Worm (Caenorhabditis elegans) whole organism, mixed stage, embryonic: ENCODE data around the gene F36H1.11.

ENCODE experiments used
- M03D4.4 ChIP-seq: sonication (generic microtip); optimal IDR thresholded peaks from 2 replicates; lab custom pipeline; 2017; ENCODE audit warnings: mild to moderate bottlenecking, missing genetic modification characterization, missing compliant biosample characterization
- bed-3 ChIP-seq: fragments of 200-800 bp; sonication (Bioruptor generic); optimal IDR thresholded peaks from 3 replicates; lab custom pipeline; 2018; ENCODE audit warnings: mild to moderate bottlenecking, missing genetic modification characterization, moderate library complexity, missing compliant biosample characterization
- blmp-1 ChIP-seq: fragments of 150-350 bp; optimal IDR thresholded peaks from 2 replicates; lab custom pipeline; 2014; ENCODE audit warnings: missing biosample characterization, missing genetic modification characterization
- ceh-39 ChIP-seq: fragments of 150-350 bp; optimal IDR thresholded peaks from 2 replicates; lab custom pipeline; 2014; ENCODE audit warnings: missing biosample characterization, missing genetic modification characterization
- ceh-43 ChIP-seq: fragments of 200-800 bp; sonication (Bioruptor generic); optimal IDR thresholded peaks from 2 replicates; lab custom pipeline; 2018; ENCODE audit warnings: mild to moderate bottlenecking, missing genetic modification characterization, moderate library complexity, missing compliant biosample characterization
- ceh-83 ChIP-seq: fragments of 200-800 bp; sonication (Bioruptor generic); optimal IDR thresholded peaks from 2 replicates; lab custom pipeline; 2018; ENCODE audit warnings: mild to moderate bottlenecking, missing genetic modification characterization, missing compliant biosample characterization
- ces-1 ChIP-seq: fragments of 150-350 bp; optimal IDR thresholded peaks from 2 replicates; lab custom pipeline; 2014; ENCODE audit warnings: missing biosample characterization, missing genetic modification reagents, missing genetic modification characterization
- cnd-1 ChIP-seq: fragments of 200-800 bp; sonication (Bioruptor generic); optimal IDR thresholded peaks from 2 replicates; lab custom pipeline; 2018; ENCODE audit warnings: mild to moderate bottlenecking, missing genetic modification characterization, missing compliant biosample characterization
- drap-1 ChIP-seq: fragments of 200-800 bp; sonication (Bioruptor generic); optimal IDR thresholded peaks from 3 replicates; lab custom pipeline; 2018; ENCODE audit warnings: mild to moderate bottlenecking, missing genetic modification characterization, missing compliant biosample characterization
- elt-1 ChIP-seq: sonication (generic microtip); optimal IDR thresholded peaks from 2 replicates; lab custom pipeline; 2017; ENCODE audit warnings: missing genetic modification characterization, mild to moderate bottlenecking, missing compliant biosample characterization, antibody characterized with exemption, moderate library complexity, borderline replicate concordance; ENCODE audit not compliant: insufficient read depth
- elt-3 ChIP-seq: fragments of 150-350 bp; optimal IDR thresholded peaks from 2 replicates; lab custom pipeline; 2014; ENCODE audit warnings: missing biosample characterization, missing genetic modification characterization
- flh-1 ChIP-seq: fragments of 200-800 bp; sonication (Bioruptor generic); optimal IDR thresholded peaks from 2 replicates; lab custom pipeline; 2018; ENCODE audit warnings: mild to moderate bottlenecking, missing genetic modification characterization, moderate library complexity, missing compliant biosample characterization
- ham-2 ChIP-seq: fragments of 200-800 bp; sonication (Bioruptor generic); optimal IDR thresholded peaks from 2 replicates; lab custom pipeline; 2018; ENCODE audit warnings: mild to moderate bottlenecking, missing genetic modification characterization, missing compliant biosample characterization
- hlh-1 ChIP-seq: fragments of 150-350 bp; optimal IDR thresholded peaks from 2 replicates; lab custom pipeline; 2014; ENCODE audit warnings: missing biosample characterization, missing genetic modification reagents, missing genetic modification characterization
- lin-13 ChIP-seq: fragments of 150-350 bp; optimal IDR thresholded peaks from 2 replicates; lab custom pipeline; 2014; ENCODE audit warnings: missing biosample characterization, missing genetic modification characterization
- lin-32 ChIP-seq: fragments of 200-800 bp; sonication (Bioruptor generic); optimal IDR thresholded peaks from 2 replicates; lab custom pipeline; 2018; ENCODE audit warnings: mild to moderate bottlenecking, missing genetic modification characterization, missing compliant biosample characterization
- lsy-2 ChIP-seq: fragments of 150-350 bp; optimal IDR thresholded peaks from 2 replicates; lab custom pipeline; 2014; ENCODE audit warnings: missing biosample characterization, missing genetic modification characterization
- mab-5 ChIP-seq: fragments of 150-350 bp; optimal IDR thresholded peaks from 2 replicates; lab custom pipeline; 2014; ENCODE audit warnings: missing biosample characterization, missing genetic modification characterization
- mep-1 ChIP-seq: fragments of 150-350 bp; optimal IDR thresholded peaks from 2 replicates; lab custom pipeline; 2017; ENCODE audit warnings: missing biosample characterization, missing genetic modification reagents, missing genetic modification characterization, inconsistent platforms
- mls-2 ChIP-seq: sonication (generic microtip); optimal IDR thresholded peaks from 2 replicates; lab custom pipeline; 2016; ENCODE audit warnings: mild to moderate bottlenecking, missing genetic modification characterization, moderate library complexity, missing compliant biosample characterization
- nhr-12 ChIP-seq: fragments of 150-350 bp; optimal IDR thresholded peaks from 2 replicates; lab custom pipeline; 2014; ENCODE audit warnings: missing biosample characterization, missing genetic modification characterization
- nhr-2 ChIP-seq: fragments of 150-350 bp; optimal IDR thresholded peaks from 2 replicates; lab custom pipeline; 2014; ENCODE audit warnings: missing biosample characterization, missing genetic modification characterization
- nhr-237 ChIP-seq: fragments of 150-350 bp; optimal IDR thresholded peaks from 2 replicates; lab custom pipeline; 2014; ENCODE audit warnings: missing biosample characterization, missing genetic modification characterization
- nhr-28 ChIP-seq: fragments of 150-350 bp; optimal IDR thresholded peaks from 2 replicates; lab custom pipeline; 2014; ENCODE audit warnings: missing biosample characterization, missing genetic modification characterization
- nhr-76 ChIP-seq: sonication (generic microtip); optimal IDR thresholded peaks from 2 replicates; lab custom pipeline; 2017; ENCODE audit warnings: missing biosample characterization, missing genetic modification characterization
- pha-4 ChIP-seq: fragments of 150-350 bp; optimal IDR thresholded peaks from 2 replicates; lab custom pipeline; 2018; ENCODE audit warnings: missing biosample characterization, missing genetic modification reagents, missing genetic modification characterization
- sem-2 ChIP-seq: fragments of 200-800 bp; sonication (Bioruptor generic); optimal IDR thresholded peaks from 2 replicates; lab custom pipeline; 2018; ENCODE audit warnings: mild to moderate bottlenecking, missing genetic modification characterization, missing compliant biosample characterization
- snpc-4 ChIP-seq: fragments of 150-350 bp; optimal IDR thresholded peaks from 2 replicates; lab custom pipeline; 2014; ENCODE audit warnings: missing biosample characterization, missing genetic modification characterization
- sptf-1 ChIP-seq: sonication (generic microtip); optimal IDR thresholded peaks from 2 replicates; lab custom pipeline; 2017; ENCODE audit warnings: mild to moderate bottlenecking, missing genetic modification characterization, moderate library complexity, missing compliant biosample characterization
- tbx-8 ChIP-seq: fragments of 200-800 bp; sonication (Bioruptor generic); optimal IDR thresholded peaks from 2 replicates; lab custom pipeline; 2018; ENCODE audit warnings: mild to moderate bottlenecking, missing genetic modification characterization, moderate library complexity, missing compliant biosample characterization
- unc-120 ChIP-seq: sonication (generic microtip); optimal IDR thresholded peaks from 2 replicates; lab custom pipeline; 2017; ENCODE audit warnings: missing genetic modification characterization, missing compliant biosample characterization; ENCODE audit not compliant: poor library complexity, severe bottlenecking
- unc-39 ChIP-seq: fragments of 150-350 bp; optimal IDR thresholded peaks from 2 replicates; lab custom pipeline; 2014; ENCODE audit warnings: missing biosample characterization, missing genetic modification characterization
- unc-62 ChIP-seq: fragments of 150-350 bp; optimal IDR thresholded peaks from 2 replicates; lab custom pipeline; 2014; ENCODE audit warnings: missing biosample characterization, missing genetic modification reagents, missing genetic modification characterization
- zip-8 ChIP-seq: fragments of 150-350 bp; optimal IDR thresholded peaks from 2 replicates; lab custom pipeline; 2014; ENCODE audit warnings: missing biosample characterization, missing genetic modification characterization
- ztf-11 ChIP-seq: fragments of 150-350 bp; optimal IDR thresholded peaks from 2 replicates; lab custom pipeline; 2014; ENCODE audit warnings: missing biosample characterization, missing genetic modification characterization

The F36H1.11 gene

DNA sequence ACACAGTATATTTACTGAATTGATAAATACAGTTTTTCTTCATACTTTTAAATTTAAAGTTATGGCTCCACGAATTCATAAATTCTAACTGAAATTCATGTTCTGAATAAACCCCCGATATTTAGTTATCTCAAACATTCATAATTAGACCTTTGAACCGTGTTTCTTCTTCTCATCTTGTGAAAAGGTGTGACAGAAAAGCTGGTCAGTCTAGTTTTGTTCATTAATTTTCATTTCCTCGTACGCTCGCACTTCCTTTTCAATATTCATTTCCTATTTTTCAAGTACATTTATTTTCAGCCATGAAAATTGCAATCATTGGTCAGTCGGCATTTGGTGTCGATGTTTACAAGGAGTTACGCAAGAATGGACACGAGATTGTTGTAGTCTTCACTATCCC is 26.7 kb upstream of the F36H1.11 start, which contains the start of gene alh-3:
TSS of gene alh-3 (plus strand) at position 301 of the 400 bp plus-strand sequence.
- TF ChIP-seq ceh-39 (no peak), zip-8 (tag; lab: Kevin White, UChicago) (no peak), pha-4 (tag; lab: Kevin White, UChicago) (no peak), tbx-8 (GFP tag; lab: Kevin White, UChicago) (no peak), M03D4.4 (tag; lab: Kevin White, UChicago) (no peak), nhr-237 (no peak), blmp-1 (no peak), nhr-76 (no peak), mls-2 (tag; lab: Kevin White, UChicago) (no peak), bed-3 (GFP tag; lab: Kevin White, UChicago) (no peak), lin-13 (tag; lab: Kevin White, UChicago) (no peak), ceh-83 (GFP tag; lab: Kevin White, UChicago) (no peak), unc-62 (no peak)

DNA sequence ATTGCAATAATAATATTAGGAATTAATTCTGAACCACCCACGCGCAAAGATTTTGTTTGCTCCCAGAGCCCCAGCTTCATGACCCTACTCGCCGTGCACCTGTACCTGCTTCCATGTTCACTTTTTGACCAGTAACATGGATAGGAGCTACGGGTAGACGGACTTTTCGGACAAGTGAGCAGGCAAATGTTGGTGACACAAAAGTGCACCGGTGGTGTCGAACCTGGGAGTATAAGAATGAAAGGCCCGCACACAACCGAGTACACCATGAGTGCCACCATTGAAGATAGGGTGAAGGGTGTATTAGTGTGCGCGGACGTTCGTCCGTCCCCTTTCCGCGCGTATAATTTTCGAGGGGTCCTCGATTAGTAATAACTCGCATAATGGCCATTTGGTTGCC is 23.0 kb upstream of the F36H1.11 start:
- TF ChIP-seq ceh-39, result peak; percentile 89
- TF ChIP-seq unc-120, result peak; percentile 99
- peak; percentile 79 for TF ChIP-seq hlh-1
- no peak for TF ChIP-seq snpc-4 (tag; lab: Kevin White, UChicago)
- TF ChIP-seq lin-13 (tag; lab: Kevin White, UChicago), result peak; percentile 91
- peak; percentile 76 for TF ChIP-seq nhr-76
- peak; percentile 99 for TF ChIP-seq drap-1
- TF ChIP-seq flh-1, result peak; percentile 95
- TF ChIP-seq ztf-11 (tag; lab: Kevin White, UChicago), result peak; percentile 93
- peak; percentile 99 for TF ChIP-seq sptf-1 (tag; lab: Kevin White, UChicago)
- TF ChIP-seq elt-1 (tag; lab: Kevin White, UChicago), result peak; percentile 2
- TF ChIP-seq nhr-2 (tag; lab: Kevin White, UChicago), result peak; percentile 87
- peak; percentile 48 for TF ChIP-seq lsy-2 (tag; lab: Kevin White, UChicago)
- TF ChIP-seq ceh-43 (GFP tag; lab: Kevin White, UChicago), result peak; percentile 96
- peak; percentile 98 for TF ChIP-seq tbx-8 (GFP tag; lab: Kevin White, UChicago)
- peak; percentile 88 for TF ChIP-seq unc-39 (tag; lab: Kevin White, UChicago)
- TF ChIP-seq mep-1 (tag; lab: Kevin White, UChicago), result peak; percentile 96
- TF ChIP-seq ceh-83 (GFP tag; lab: Kevin White, UChicago), result peak; percentile 100
- peak; percentile 88 for TF ChIP-seq unc-62
- TF ChIP-seq zip-8 (tag; lab: Kevin White, UChicago), result no peak
- TF ChIP-seq mab-5 (tag; lab: Kevin White, UChicago), result peak; percentile 76
- TF ChIP-seq nhr-237, result no peak
- peak; percentile 99 for TF ChIP-seq M03D4.4 (tag; lab: Kevin White, UChicago)
- no peak for TF ChIP-seq blmp-1
- peak; percentile 84 for TF ChIP-seq nhr-28 (tag; lab: Kevin White, UChicago)
- peak; percentile 58 for TF ChIP-seq ces-1
- peak; percentile 97 for TF ChIP-seq nhr-12
- peak; percentile 95 for TF ChIP-seq ham-2 (GFP tag; lab: Kevin White, UChicago)
- TF ChIP-seq pha-4 (tag; lab: Kevin White, UChicago), result peak; percentile 93
- peak; percentile 99 for TF ChIP-seq cnd-1 (tag; lab: Kevin White, UChicago)
- peak; percentile 98 for TF ChIP-seq lin-32 (GFP tag; lab: Kevin White, UChicago)
- peak; percentile 100 for TF ChIP-seq mls-2 (tag; lab: Kevin White, UChicago)
- peak; percentile 5 for TF ChIP-seq elt-3 (tag; lab: Kevin White, UChicago)
- peak; percentile 98 for TF ChIP-seq sem-2 (GFP tag; lab: Kevin White, UChicago)
- peak; percentile 95 for TF ChIP-seq bed-3 (GFP tag; lab: Kevin White, UChicago)

DNA sequence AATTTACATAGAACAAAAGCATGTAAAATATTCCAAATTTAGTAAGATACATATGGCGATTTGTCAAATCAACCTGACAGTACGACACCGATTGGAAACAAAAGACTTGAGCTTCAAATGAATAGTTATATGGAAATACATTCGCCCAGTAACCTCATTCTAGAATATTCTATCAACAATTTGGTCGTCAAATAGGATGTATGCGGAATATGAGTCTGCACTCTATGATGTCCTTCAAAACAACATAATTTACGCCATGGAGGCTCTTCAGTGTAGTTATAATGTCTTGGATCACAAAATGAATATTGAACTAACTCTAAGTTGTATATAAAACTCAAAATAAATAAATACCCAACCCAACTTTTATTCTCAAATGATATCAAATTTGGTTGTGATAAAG is 22.3 kb upstream of the F36H1.11 start:
- TF ChIP-seq pha-4 (tag; lab: Kevin White, UChicago), result peak; percentile 7
- TF ChIP-seq ces-1, result peak; percentile 44
- no peak for TF ChIP-seq bed-3 (GFP tag; lab: Kevin White, UChicago)
- TF ChIP-seq ceh-39, result peak; percentile 35

DNA sequence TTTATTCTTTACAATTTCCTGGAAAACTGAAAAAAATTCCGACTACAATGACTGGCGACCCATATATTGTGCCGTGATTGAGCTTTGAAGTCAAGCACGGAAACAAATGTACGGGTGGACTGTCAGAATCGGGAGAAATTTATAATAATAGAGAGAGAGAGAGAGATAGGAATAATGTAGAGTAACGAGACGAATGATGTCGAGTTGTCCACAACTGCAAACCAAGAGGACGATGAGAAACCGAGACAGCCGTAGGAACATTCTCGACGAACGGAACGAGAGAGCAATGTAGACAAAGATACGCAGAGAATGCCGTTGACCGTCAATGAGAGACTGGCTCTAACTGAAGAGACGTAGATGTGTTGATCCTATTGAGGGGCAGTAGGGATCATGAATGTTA is 21.4 kb upstream of the F36H1.11 start:
- TF ChIP-seq cnd-1 (tag; lab: Kevin White, UChicago) (peak; percentile 35), nhr-76 (no peak), lsy-2 (tag; lab: Kevin White, UChicago) (peak; percentile 71), sptf-1 (tag; lab: Kevin White, UChicago) (no peak), elt-3 (tag; lab: Kevin White, UChicago) (peak; percentile 38), flh-1 (no peak), nhr-2 (tag; lab: Kevin White, UChicago) (no peak), hlh-1 (peak; percentile 6), sem-2 (GFP tag; lab: Kevin White, UChicago) (no peak), ceh-39 (peak; percentile 69), nhr-12 (no peak), ham-2 (GFP tag; lab: Kevin White, UChicago) (no peak), blmp-1 (no peak), unc-120 (peak; percentile 42), mep-1 (tag; lab: Kevin White, UChicago) (peak; percentile 80), pha-4 (tag; lab: Kevin White, UChicago) (peak; percentile 97), mls-2 (tag; lab: Kevin White, UChicago) (peak; percentile 84), ztf-11 (tag; lab: Kevin White, UChicago) (no peak), unc-39 (tag; lab: Kevin White, UChicago) (no peak), drap-1 (peak; percentile 1), M03D4.4 (tag; lab: Kevin White, UChicago) (peak; percentile 23), nhr-28 (tag; lab: Kevin White, UChicago) (no peak), zip-8 (tag; lab: Kevin White, UChicago) (no peak), ceh-83 (GFP tag; lab: Kevin White, UChicago) (no peak), tbx-8 (GFP tag; lab: Kevin White, UChicago) (no peak), bed-3 (GFP tag; lab: Kevin White, UChicago) (no peak), ces-1 (peak; percentile 72), lin-13 (tag; lab: Kevin White, UChicago) (peak; percentile 90), elt-1 (tag; lab: Kevin White, UChicago) (peak; percentile 72), mab-5 (tag; lab: Kevin White, UChicago) (no peak), unc-62 (peak; percentile 98), snpc-4 (tag; lab: Kevin White, UChicago) (no peak), lin-32 (GFP tag; lab: Kevin White, UChicago) (peak; percentile 5), nhr-237 (no peak)
